Fruit fly (Drosophila melanogaster) whole organism, embryonic: ENCODE data around the gene CG10725.

Source experiments
- ATbp ChIP-seq: fragments of 200-800 bp; sonication (Bioruptor generic); optimal IDR thresholded peaks from 2 replicates; lab custom pipeline; 2017; ENCODE audit warnings: missing biosample characterization, mild to moderate bottlenecking, missing genetic modification characterization, missing genetic modification reagents
- Antp ChIP-seq: fragments of 200-800 bp; sonication (Bioruptor generic); optimal IDR thresholded peaks from 3 replicates; lab custom pipeline; 2016; ENCODE audit warnings: missing biosample characterization, missing genetic modification characterization
- BtbVII ChIP-seq: fragments of 200-800 bp; sonication (Bioruptor generic); optimal IDR thresholded peaks from 3 replicates; lab custom pipeline; 2017; ENCODE audit warnings: missing biosample characterization, mild to moderate bottlenecking, missing genetic modification characterization
- CG10321 ChIP-seq: fragments of 200-800 bp; sonication (Bioruptor generic); IDR thresholded peaks from 2 replicates; pipeline ENCODE4 v1.3.6; 2022; ENCODE audit warnings: missing biosample characterization, missing genetic modification characterization
- CG10543 ChIP-seq: fragments of 200-800 bp; sonication (Bioruptor generic); optimal IDR thresholded peaks from 3 replicates; lab custom pipeline; 2017; ENCODE audit warnings: missing biosample characterization, mild to moderate bottlenecking, missing genetic modification characterization, moderate library complexity
- CG11247 ChIP-seq: fragments of 200-800 bp; sonication (Bioruptor generic); IDR thresholded peaks from 2 replicates; pipeline ENCODE4 v1.3.6; 2022; ENCODE audit warnings: missing biosample characterization, missing genetic modification characterization
- CG11723 ChIP-seq: fragments of 200-800 bp; sonication (Bioruptor generic); optimal IDR thresholded peaks from 2 replicates; lab custom pipeline; 2017; ENCODE audit warnings: missing biosample characterization, mild to moderate bottlenecking, missing genetic modification characterization
- CG12104 ChIP-seq: fragments of 200-800 bp; sonication (Bioruptor generic); optimal IDR thresholded peaks from 3 replicates; lab custom pipeline; 2016; ENCODE audit warnings: missing biosample characterization, missing genetic modification characterization
- CG12155 ChIP-seq: fragments of 200-800 bp; sonication (Bioruptor generic); optimal IDR thresholded peaks from 3 replicates; lab custom pipeline; 2016; ENCODE audit warnings: missing biosample characterization, missing genetic modification characterization
- CG14860 ChIP-seq: fragments of 200-800 bp; sonication (Bioruptor generic); IDR thresholded peaks from 3 replicates; pipeline ENCODE4 v1.3.6; 2022; ENCODE audit warnings: missing biosample characterization, missing genetic modification characterization; ENCODE audit not compliant: partially characterized antibody
- CG15601 ChIP-seq: fragments of 200-800 bp; sonication (Bioruptor generic); optimal IDR thresholded peaks from 3 replicates; lab custom pipeline; 2019; ENCODE audit warnings: missing biosample characterization, mild to moderate bottlenecking, missing genetic modification characterization, moderate library complexity
- CG1647 ChIP-seq: fragments of 200-800 bp; sonication (Bioruptor generic); optimal IDR thresholded peaks from 3 replicates; lab custom pipeline; 2016; ENCODE audit warnings: missing biosample characterization, missing genetic modification characterization
- CG17385 ChIP-seq: fragments of 200-800 bp; sonication (Bioruptor generic); optimal IDR thresholded peaks from 3 replicates; lab custom pipeline; 2018; ENCODE audit warnings: missing biosample characterization, mild to moderate bottlenecking, missing genetic modification characterization
- CG1832 ChIP-seq: fragments of 200-800 bp; sonication (Bioruptor generic); optimal IDR thresholded peaks from 2 replicates; lab custom pipeline; 2017; ENCODE audit warnings: missing biosample characterization, mild to moderate bottlenecking, missing genetic modification characterization, inconsistent platforms
- CG2116 ChIP-seq: fragments of 200-800 bp; sonication (Bioruptor generic); optimal IDR thresholded peaks from 3 replicates; lab custom pipeline; 2018; ENCODE audit warnings: missing biosample characterization, mild to moderate bottlenecking, missing genetic modification characterization
- CG2712 ChIP-seq: fragments of 200-800 bp; optimal IDR thresholded peaks from 3 replicates; lab custom pipeline; 2019; ENCODE audit warnings: missing biosample characterization, mild to moderate bottlenecking, missing genetic modification characterization, moderate library complexity
- CG31441 ChIP-seq: fragments of 200-800 bp; sonication (Bioruptor generic); IDR thresholded peaks from 2 replicates; pipeline ENCODE4 v1.3.6; 2022; ENCODE audit warnings: missing biosample characterization, missing genetic modification characterization
- CG3163 ChIP-seq: fragments of 200-800 bp; sonication (Bioruptor generic); optimal IDR thresholded peaks from 3 replicates; lab custom pipeline; 2016; ENCODE audit warnings: missing biosample characterization, missing genetic modification characterization
- CG32532 ChIP-seq: fragments of 200-800 bp; sonication (Bioruptor generic); IDR thresholded peaks from 2 replicates; pipeline ENCODE4 v1.3.6; 2022; ENCODE audit warnings: missing biosample characterization, missing genetic modification characterization
- CG7786 ChIP-seq: fragments of 200-800 bp; sonication (Bioruptor generic); optimal IDR thresholded peaks from 2 replicates; lab custom pipeline; 2016; ENCODE audit warnings: missing biosample characterization, missing genetic modification characterization
- CHES-1-like ChIP-seq: fragments of 200-800 bp; sonication (Bioruptor generic); optimal IDR thresholded peaks from 2 replicates; lab custom pipeline; 2016; ENCODE audit warnings: missing biosample characterization, missing genetic modification characterization
- D ChIP-seq, 2 experiments: fragments of 200-800 bp in 1 of 2; fragments of >200 bp in 1 of 2; sonication (Bioruptor generic) in 1 of 2; optimal IDR thresholded peaks; 2 replicates in 1 of 2; 3 replicates in 1 of 2; lab custom pipeline; 2017; ENCODE audit warnings: mild to moderate bottlenecking in 1 of 2, missing biosample characterization in 1 of 2, missing genetic modification characterization in 1 of 2, missing genetic modification reagents in 1 of 2
- Dek ChIP-seq: fragments of 200-800 bp; sonication (Bioruptor generic); optimal IDR thresholded peaks from 3 replicates; lab custom pipeline; 2019; ENCODE audit warnings: missing biosample characterization, mild to moderate bottlenecking, missing genetic modification characterization, moderate library complexity
- Dll ChIP-seq: fragments of 200-800 bp; sonication (Bioruptor generic); IDR thresholded peaks from 4 replicates; pipeline ENCODE4 v1.3.6; 2022; ENCODE audit warnings: missing biosample characterization, missing genetic modification characterization; ENCODE audit not compliant: partially characterized antibody
- Doc3 ChIP-seq: fragments of 200-800 bp; sonication (Bioruptor generic); IDR thresholded peaks from 3 replicates; pipeline ENCODE4 v1.3.6; 2022; ENCODE audit warnings: missing biosample characterization, missing genetic modification characterization; ENCODE audit not compliant: partially characterized antibody
- Gug ChIP-seq: fragments of 200-800 bp; sonication (Bioruptor generic); IDR thresholded peaks from 4 replicates; pipeline ENCODE4 v1.3.6; 2022; ENCODE audit warnings: missing biosample characterization, missing genetic modification characterization
- Hr39 ChIP-seq: fragments of >200 bp; optimal IDR thresholded peaks from 2 replicates; lab custom pipeline; 2017
- Med ChIP-seq: fragments of 200-800 bp; sonication (Bioruptor generic); peaks from one replicate; lab custom pipeline; 2016; ENCODE audit warnings: missing biosample characterization, missing genetic modification characterization, mild to moderate bottlenecking, inconsistent platforms, moderate library complexity
- Ptx1 ChIP-seq: fragments of 200-800 bp; sonication (Bioruptor generic); IDR thresholded peaks from 2 replicates; pipeline ENCODE4 v1.3.6; 2022; ENCODE audit warnings: missing biosample characterization, missing genetic modification characterization
- Side ChIP-seq: fragments of 200-800 bp; sonication (Bioruptor generic); optimal IDR thresholded peaks from 2 replicates; lab custom pipeline; 2016; ENCODE audit warnings: missing biosample characterization, missing genetic modification characterization
- Sin3A ChIP-seq: fragments of >200 bp; optimal IDR thresholded peaks from 2 replicates; lab custom pipeline; 2018
- Sry-β ChIP-seq: fragments of 200-800 bp; sonication (Bioruptor generic); optimal IDR thresholded peaks from 2 replicates; lab custom pipeline; 2018; ENCODE audit warnings: missing biosample characterization, mild to moderate bottlenecking, missing genetic modification characterization, moderate library complexity
- aop ChIP-seq: fragments of 200-800 bp; sonication (Bioruptor generic); IDR thresholded peaks from 2 replicates; pipeline ENCODE4 v1.3.6; 2022; ENCODE audit warnings: missing biosample characterization, missing genetic modification characterization
- cad ChIP-seq: fragments of >200 bp; optimal IDR thresholded peaks from 2 replicates; lab custom pipeline; 2017; ENCODE audit warnings: missing biosample characterization, missing genetic modification characterization
- da ChIP-seq: fragments of 200-800 bp; sonication (Bioruptor generic); optimal IDR thresholded peaks from 2 replicates; lab custom pipeline; 2016; ENCODE audit warnings: missing biosample characterization, missing genetic modification characterization
- dpn ChIP-seq, 2 experiments: fragments of 200-800 bp; sonication (Bioruptor generic); optimal IDR thresholded peaks; 3 replicates each; lab custom pipeline; 2016; ENCODE audit warnings: missing biosample characterization in 2 of 2, missing genetic modification characterization in 2 of 2
- fd102C ChIP-seq: fragments of 200-800 bp; sonication (Bioruptor generic); optimal IDR thresholded peaks from 2 replicates; lab custom pipeline; 2018; ENCODE audit warnings: missing biosample characterization, mild to moderate bottlenecking, missing genetic modification characterization, moderate library complexity
- gcm2 ChIP-seq: fragments of 200-800 bp; sonication (Bioruptor generic); optimal IDR thresholded peaks from 2 replicates; lab custom pipeline; 2016; ENCODE audit warnings: missing biosample characterization, missing genetic modification characterization
- her ChIP-seq: fragments of 200-800 bp; sonication (Bioruptor generic); optimal IDR thresholded peaks from 2 replicates; lab custom pipeline; 2016; ENCODE audit warnings: missing biosample characterization, missing genetic modification characterization
- ken ChIP-seq: fragments of 200-800 bp; sonication (Bioruptor generic); IDR thresholded peaks from 3 replicates; pipeline ENCODE4 v1.3.6; 2022; ENCODE audit warnings: missing biosample characterization, missing genetic modification characterization
- lbe ChIP-seq: fragments of 200-800 bp; sonication (Bioruptor generic); optimal IDR thresholded peaks from 2 replicates; lab custom pipeline; 2016; ENCODE audit warnings: missing biosample characterization, mild to moderate bottlenecking, missing genetic modification characterization
- luna ChIP-seq: fragments of 200-800 bp; sonication (Bioruptor generic); optimal IDR thresholded peaks from 2 replicates; lab custom pipeline; 2016; ENCODE audit warnings: missing biosample characterization, missing genetic modification characterization
- pho ChIP-seq: fragments of 200-800 bp; sonication (Bioruptor generic); optimal IDR thresholded peaks from 2 replicates; lab custom pipeline; 2016; ENCODE audit warnings: missing biosample characterization, missing genetic modification characterization
- prd ChIP-seq, 3 experiments: fragments of >200 bp in 2 of 3; fragments of 200-800 bp in 1 of 3; sonication (Bioruptor generic) in 1 of 3; optimal IDR thresholded peaks in 2 of 3; IDR thresholded peaks in 1 of 3; 2 replicates in 2 of 3; 3 replicates in 1 of 3; pipeline versions ENCODE4 v1.3.6 to Lab custom; 2017 to 2022; ENCODE audit warnings: missing biosample characterization in 1 of 3, missing genetic modification characterization in 1 of 3
- pros ChIP-seq: fragments of 200-800 bp; sonication (Bioruptor generic); optimal IDR thresholded peaks from 3 replicates; lab custom pipeline; 2019; ENCODE audit warnings: missing biosample characterization, mild to moderate bottlenecking, missing genetic modification characterization, moderate library complexity
- sim ChIP-seq: fragments of 200-800 bp; sonication (Bioruptor generic); IDR thresholded peaks from 2 replicates; pipeline ENCODE4 v1.3.6; 2022; ENCODE audit warnings: missing biosample characterization, missing genetic modification characterization
- sr ChIP-seq: fragments of 200-800 bp; sonication (Bioruptor generic); IDR thresholded peaks from 3 replicates; pipeline ENCODE4 v1.3.6; 2022; ENCODE audit warnings: missing biosample characterization, missing genetic modification characterization
- zfh1 ChIP-seq: fragments of 200-800 bp; sonication (Bioruptor generic); IDR thresholded peaks from 3 replicates; pipeline ENCODE4 v1.3.6; 2022; ENCODE audit warnings: missing biosample characterization, missing genetic modification characterization
- zfh2 ChIP-seq: fragments of 200-800 bp; sonication (Bioruptor generic); optimal IDR thresholded peaks from 2 replicates; lab custom pipeline; 2016; ENCODE audit warnings: missing biosample characterization, missing genetic modification characterization

CG10725 gene

dm6 chr3L:13486041-13486859, 48.5 kb downstream of the CG10725 start, which contains the start of the genes Abp1 and Tgi (continued):
- peak; percentile 49 for TF ChIP-seq CG15601 (tag; lab: Kevin White, UChicago)
- peak; percentile 12; the same call in 1 of the 4 replicates for TF ChIP-seq Gug (GFP tag; lab: Robert Waterston, UW)
- no peak for TF ChIP-seq luna (GFP tag; lab: Kevin White, UChicago)
- TF ChIP-seq fd102C, result no peak
- TF ChIP-seq zfh2, result peak; percentile 52
- TF ChIP-seq CG10543, result no peak
- no peak for TF ChIP-seq Side
- no peak for TF ChIP-seq CG10321
- no peak for TF ChIP-seq CG11723
- TF ChIP-seq CG31441 (GFP tag; lab: Robert Waterston, UW), result peak; percentile 16; the same call in 1 of the 2 replicates
- no peak for TF ChIP-seq prd (optimal IDR thresholded peaks at IDR 0.05; lab: Kevin White, UChicago)
- peak; percentile 21; the same call in 1 of the 3 replicates for TF ChIP-seq prd (GFP tag; IDR thresholded peaks at IDR 0.05; lab: Robert Waterston, UW)
- TF ChIP-seq lbe (GFP tag; lab: Kevin White, UChicago), result peak; percentile 14
- TF ChIP-seq zfh1 (GFP tag; lab: Robert Waterston, UW), result no peak
- TF ChIP-seq cad, result no peak
- TF ChIP-seq D (optimal IDR thresholded peaks at IDR 0.05; lab: Kevin White, UChicago), result no peak
- TF ChIP-seq D (GFP tag; optimal IDR thresholded peaks at IDR 0.05; lab: Kevin White, UChicago), result no peak
- TF ChIP-seq dpn (GFP tag; optimal IDR thresholded peaks at IDR 0.05; lab: Kevin White, UChicago), result peak; percentile 27 to 67
- TF ChIP-seq CG7786, result peak; percentile 55
- TF ChIP-seq sr (GFP tag; lab: Robert Waterston, UW), result peak; percentile 58; the same call in 1 of the 3 replicates
- peak; percentile 92 for TF ChIP-seq Med (GFP tag; lab: Kevin White, UChicago)
- no peak for TF ChIP-seq CG1832 (GFP tag; lab: Kevin White, UChicago)
- TF ChIP-seq aop (GFP tag; lab: Robert Waterston, UW), result 0 out of 2 replicates have a peak, but pooled peaks have one; percentile 14
- TF ChIP-seq da (GFP tag; lab: Kevin White, UChicago), result no peak
- peak; percentile 23 for TF ChIP-seq CG12155 (GFP tag; lab: Kevin White, UChicago)
- no peak for TF ChIP-seq CG17385 (GFP tag; lab: Kevin White, UChicago)
- peak; percentile 60 for TF ChIP-seq CG14860 (GFP tag; lab: Robert Waterston, UW)
- TF ChIP-seq CG1647 (GFP tag; lab: Kevin White, UChicago), result peak; percentile 43
- TF ChIP-seq CG3163 (GFP tag; lab: Kevin White, UChicago), result peak; percentile 10
- TF ChIP-seq Dll (GFP tag; lab: Robert Waterston, UW), result peak; percentile 80
- peak; percentile 22; the same call in 1 of the 2 replicates for TF ChIP-seq Ptx1 (GFP tag; lab: Robert Waterston, UW)
- TF ChIP-seq Dek (tag; lab: Kevin White, UChicago), result peak; percentile 7
- peak; percentile 64 for TF ChIP-seq Doc3 (GFP tag; lab: Robert Waterston, UW)
- TF ChIP-seq ATbp (GFP tag; lab: Kevin White, UChicago), result no peak
- TF ChIP-seq BtbVII, result no peak
- TF ChIP-seq Hr39, result no peak
- peak; percentile 36 for TF ChIP-seq her (GFP tag; lab: Kevin White, UChicago)
- no peak for TF ChIP-seq gcm2
- TF ChIP-seq CHES-1-like, result peak; percentile 47
- TF ChIP-seq pho, result peak; percentile 46
- TF ChIP-seq Sry-β (GFP tag; lab: Kevin White, UChicago), result no peak
- TF ChIP-seq CG2116 (GFP tag; lab: Kevin White, UChicago), result peak; percentile 73
- peak; percentile 7 for TF ChIP-seq CG2712 (tag; lab: Kevin White, UChicago)
- TF ChIP-seq CG32532 (GFP tag; lab: Robert Waterston, UW), result peak; percentile 13; the same call in 1 of the 2 replicates
- no peak for TF ChIP-seq pros (GFP tag; lab: Kevin White, UChicago)
- TF ChIP-seq CG11247, result peak; percentile 17; the same call in 1 of the 2 replicates
- TF ChIP-seq CG12104, result no peak
- no peak for TF ChIP-seq Sin3A (lab: Kevin White, UChicago)
- peak; percentile 73; the same call in 2 of the 3 replicates for TF ChIP-seq ken (GFP tag; lab: Robert Waterston, UW)
- no peak for TF ChIP-seq sim (GFP tag; lab: Robert Waterston, UW)
- TF ChIP-seq Antp, result peak; percentile 47
